Worm (Caenorhabditis elegans): Measurements from ENCODE around the gene irk-1.

ce11 chrX:6801546-6801945 is 23.6 kb upstream of the irk-1 start:
- no peak for TF ChIP-seq skn-1 (tag; optimal IDR thresholded peaks at IDR 0.05)
- TF ChIP-seq ztf-11 (tag; optimal IDR thresholded peaks at IDR 0.05), result no peak
- no peak for TF ChIP-seq zag-1 (tag; optimal IDR thresholded peaks at IDR 0.05)
- no peak for TF ChIP-seq dve-1 (tag; optimal IDR thresholded peaks at IDR 0.05; ENCODE audit: insufficient read depth)
- no peak for TF ChIP-seq lsy-2 (tag; optimal IDR thresholded peaks at IDR 0.05)
- TF ChIP-seq nhr-11 (tag; optimal IDR thresholded peaks at IDR 0.05), result no peak
- TF ChIP-seq aly-2 (tag; optimal IDR thresholded peaks at IDR 0.05), result no peak

All from whole organism, L4 larva.